Fruit fly (Drosophila melanogaster): Measurements from ENCODE around the gene Nplp4.

- TF ChIP-seq CG13424 (tag; optimal IDR thresholded peaks at IDR 0.05) (no peak), CG13775 (GFP tag; optimal IDR thresholded peaks at IDR 0.05) (no peak), tio (GFP tag; optimal IDR thresholded peaks at IDR 0.05) (no peak), Gug (GFP tag; IDR thresholded peaks at IDR 0.05) (no peak), Neu2 (GFP tag; optimal IDR thresholded peaks at IDR 0.05; ENCODE audit: borderline replicate concordance) (no peak), oc (tag; optimal IDR thresholded peaks at IDR 0.05) (no peak), lbe (GFP tag; optimal IDR thresholded peaks at IDR 0.05) (no peak), NC2α (GFP tag; optimal IDR thresholded peaks at IDR 0.05) (no peak), Med (GFP tag) (no peak), CG4820 (GFP tag; optimal IDR thresholded peaks at IDR 0.05) (no peak)
Observed at dm6 chr2L:2038956-2039263, 30.7 kb downstream of the Nplp4 start.

All from whole organism, embryonic.